Worm (Caenorhabditis elegans) whole organism, L3 larva: ENCODE results near the gene bca-1.

ENCODE experiments used
- aly-2 ChIP-seq: fragments of 150-350 bp; optimal IDR thresholded peaks from 2 replicates; lab custom pipeline; 2014; ENCODE audit warnings: missing biosample characterization, missing genetic modification characterization
- egl-27 ChIP-seq: sonication (generic microtip); optimal IDR thresholded peaks from 4 replicates; lab custom pipeline; 2017; ENCODE audit warnings: missing biosample characterization, missing genetic modification reagents, missing genetic modification characterization
- elt-1 ChIP-seq: fragments of 150-350 bp; optimal IDR thresholded peaks from 2 replicates; lab custom pipeline; 2014; ENCODE audit warnings: missing biosample characterization, missing genetic modification characterization
- fos-1 ChIP-seq: fragments of 150-350 bp; optimal IDR thresholded peaks from 2 replicates; lab custom pipeline; 2014; ENCODE audit warnings: missing biosample characterization, missing genetic modification characterization
- nhr-12 ChIP-seq: fragments of 150-350 bp; optimal IDR thresholded peaks from 2 replicates; lab custom pipeline; 2014; ENCODE audit warnings: missing biosample characterization, missing genetic modification characterization
- nhr-23 ChIP-seq: fragments of 150-350 bp; optimal IDR thresholded peaks from 2 replicates; lab custom pipeline; 2014; ENCODE audit warnings: missing biosample characterization, missing genetic modification reagents, missing genetic modification characterization
- nhr-25 ChIP-seq: sonication (generic microtip); optimal IDR thresholded peaks from 2 replicates; lab custom pipeline; 2017; ENCODE audit warnings: missing biosample characterization, missing genetic modification characterization
- skn-1 ChIP-seq: fragments of 150-350 bp; optimal IDR thresholded peaks from 2 replicates; lab custom pipeline; 2014; ENCODE audit warnings: missing biosample characterization, missing genetic modification characterization
- snpc-4 ChIP-seq: fragments of 150-350 bp; optimal IDR thresholded peaks from 2 replicates; lab custom pipeline; 2014; ENCODE audit warnings: missing biosample characterization, missing genetic modification characterization

DNA sequence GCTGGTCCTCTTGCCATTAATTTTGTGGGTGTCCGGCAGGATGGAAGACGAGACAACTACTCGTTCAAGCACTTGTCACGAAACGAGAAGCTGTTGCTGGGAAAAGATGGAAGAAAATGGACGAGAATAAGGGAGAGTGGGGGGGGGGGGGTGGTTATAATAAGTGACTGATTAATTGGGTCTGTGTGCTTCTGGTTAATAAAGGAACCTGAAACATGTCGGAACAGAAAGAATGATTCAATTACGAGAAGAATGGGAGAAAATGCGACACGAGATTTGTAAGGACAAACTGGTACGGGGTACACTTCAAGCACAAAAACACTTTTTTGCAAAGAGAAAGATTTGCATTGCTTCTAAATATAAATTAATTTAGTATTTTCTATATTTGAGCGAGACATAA is 49.1 kb downstream of the bca-1 start:
- TF ChIP-seq snpc-4 (tag; lab: Kevin White, UChicago) (no peak), skn-1 (no peak), elt-1 (tag; lab: Kevin White, UChicago) (no peak), nhr-12 (tag; lab: Kevin White, UChicago) (no peak), egl-27 (tag; lab: Kevin White, UChicago) (no peak), nhr-23 (tag; lab: Kevin White, UChicago) (no peak), fos-1 (no peak), nhr-25 (no peak), aly-2 (tag; lab: Kevin White, UChicago) (no peak)
